Fruit fly (Drosophila melanogaster): ENCODE measurements around the gene CG5026.

The CG5026 gene

DNA sequence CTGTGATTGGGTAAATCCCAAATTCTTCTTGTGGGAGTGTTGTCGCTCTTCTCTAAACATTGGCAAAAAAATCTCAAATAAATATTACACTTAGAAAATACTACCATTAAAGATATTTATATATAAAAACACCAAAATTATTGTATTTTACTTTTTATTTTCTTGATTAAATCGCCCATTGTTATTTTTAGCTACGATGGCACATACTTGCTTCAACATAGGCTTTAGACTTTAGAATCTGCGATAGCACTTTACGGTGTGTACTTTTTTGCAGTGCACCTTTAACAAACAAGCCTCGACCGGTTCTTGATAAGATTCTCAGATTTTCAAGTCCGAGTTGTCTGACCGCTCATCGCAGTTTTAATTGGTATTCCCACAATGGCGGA, 13.7 kb upstream of the CG5026 start, which contains the start of gene GNBP3:
Gene GNBP3 (plus strand): TSS at position 374 of the 386 bp plus-strand sequence.
- TF ChIP-seq Antp (GFP tag; optimal IDR thresholded peaks at IDR 0.05) = no peak
- no peak for TF ChIP-seq eve (GFP tag; optimal IDR thresholded peaks at IDR 0.05)
- no peak; the same call in 1 of the 2 replicates for TF ChIP-seq Ravus (GFP tag; IDR thresholded peaks at IDR 0.05)
- TF ChIP-seq CG4282 (GFP tag; optimal IDR thresholded peaks at IDR 0.05) = no peak
- no peak for TF ChIP-seq tgo (GFP tag; IDR thresholded peaks at IDR 0.05)
- no peak for TF ChIP-seq CG17612 (GFP tag; IDR thresholded peaks at IDR 0.05)
- TF ChIP-seq CG9437 (GFP tag; optimal IDR thresholded peaks at IDR 0.05) = no peak
- TF ChIP-seq CG1602 (GFP tag; optimal IDR thresholded peaks at IDR 0.05) = peak; percentile 23
- TF ChIP-seq Rfx (GFP tag; IDR thresholded peaks at IDR 0.05) = peak; percentile 83
- no peak for TF ChIP-seq pnt (GFP tag; optimal IDR thresholded peaks at IDR 0.05)
- TF ChIP-seq ind (GFP tag; optimal IDR thresholded peaks at IDR 0.05) = peak; percentile 40
- TF ChIP-seq MESR4 (GFP tag; optimal IDR thresholded peaks at IDR 0.05) = no peak
- no peak for TF ChIP-seq CG3163 (GFP tag; optimal IDR thresholded peaks at IDR 0.05)
- peak; percentile 26 for TF ChIP-seq kay (GFP tag; optimal IDR thresholded peaks at IDR 0.05)
- peak; percentile 33 for TF ChIP-seq Dad (GFP tag; optimal IDR thresholded peaks at IDR 0.05)
- TF ChIP-seq CG4617 (GFP tag; optimal IDR thresholded peaks at IDR 0.05; ENCODE audit: borderline replicate concordance) = no peak
- TF ChIP-seq E2f2 (GFP tag; IDR thresholded peaks at IDR 0.05) = 0 out of 2 replicates have a peak, but pooled peaks have one; percentile 8
- peak; percentile 58 for TF ChIP-seq CG31224 (GFP tag; IDR thresholded peaks at IDR 0.05)
- TF ChIP-seq CG17328 (GFP tag; IDR thresholded peaks at IDR 0.05) = peak; percentile 47; the same call in 1 of the 2 replicates
- TF ChIP-seq trem (tag; optimal IDR thresholded peaks at IDR 0.05) = peak; percentile 26
- TF ChIP-seq Hr78 (GFP tag; optimal IDR thresholded peaks at IDR 0.05) = peak in 1 of 2 experiments; percentile 12
- TF ChIP-seq CG10565 (GFP tag; optimal IDR thresholded peaks at IDR 0.05) = peak; percentile 51
- no peak for TF ChIP-seq CG15479 (GFP tag; optimal IDR thresholded peaks at IDR 0.05)
- no peak for TF ChIP-seq C15 (GFP tag; IDR thresholded peaks at IDR 0.05)
- TF ChIP-seq cg (GFP tag; optimal IDR thresholded peaks at IDR 0.05) = no peak
- peak; percentile 2 for TF ChIP-seq az2 (GFP tag; optimal IDR thresholded peaks at IDR 0.05)
- TF ChIP-seq CG8924 (tag; optimal IDR thresholded peaks at IDR 0.05) = peak; percentile 36
- TF ChIP-seq CG16813 (GFP tag; IDR thresholded peaks at IDR 0.05; ENCODE audit: partially characterized antibody) = no peak
- peak; percentile 3 for TF ChIP-seq zen (tag; optimal IDR thresholded peaks at IDR 0.05)
- peak; percentile 53; the same call in 1 of the 2 replicates for TF ChIP-seq CG6689 (GFP tag; IDR thresholded peaks at IDR 0.05)
- TF ChIP-seq grn (GFP tag; optimal IDR thresholded peaks at IDR 0.05) = no peak
- TF ChIP-seq HmgZ (tag; optimal IDR thresholded peaks at IDR 0.05) = peak; percentile 25
- no peak for TF ChIP-seq Hey (tag; optimal IDR thresholded peaks at IDR 0.05)
- peak; percentile 41 for TF ChIP-seq Vsx1 (GFP tag; optimal IDR thresholded peaks at IDR 0.05)
- TF ChIP-seq HLH4C (GFP tag; IDR thresholded peaks at IDR 0.05; ENCODE audit: partially characterized antibody) = no peak
- TF ChIP-seq ken (GFP tag; IDR thresholded peaks at IDR 0.05) = 0 out of 3 replicates have a peak, but pooled peaks have one; percentile 15
- TF ChIP-seq pita (GFP tag; optimal IDR thresholded peaks at IDR 0.05) = no peak
- TF ChIP-seq chn (GFP tag; optimal IDR thresholded peaks at IDR 0.05) = no peak
- peak; percentile 66 for TF ChIP-seq slbo (GFP tag; IDR thresholded peaks at IDR 0.05)
- TF ChIP-seq al (GFP tag; IDR thresholded peaks at IDR 0.05) = peak; percentile 39
- TF ChIP-seq gem (tag; optimal IDR thresholded peaks at IDR 0.05) = peak; percentile 80
- no peak for TF ChIP-seq CG12219 (GFP tag; optimal IDR thresholded peaks at IDR 0.05)
- no peak for TF ChIP-seq amos (GFP tag; IDR thresholded peaks at IDR 0.05; ENCODE audit: partially characterized antibody)
- 0 out of 2 replicates have a peak, but pooled peaks have one; percentile 37 for TF ChIP-seq CG7372 (GFP tag; IDR thresholded peaks at IDR 0.05)
- no peak for TF ChIP-seq CG9876 (GFP tag; optimal IDR thresholded peaks at IDR 0.05)
- peak; percentile 48 for TF ChIP-seq Ptx1 (GFP tag; IDR thresholded peaks at IDR 0.05)
- peak; percentile 22 for TF ChIP-seq fd3F (GFP tag; optimal IDR thresholded peaks at IDR 0.05)
- TF ChIP-seq pb (GFP tag; optimal IDR thresholded peaks at IDR 0.05) = no peak
- no peak for TF ChIP-seq Dip3 (GFP tag; optimal IDR thresholded peaks at IDR 0.05)
- TF ChIP-seq CG5180 (GFP tag; optimal IDR thresholded peaks at IDR 0.05) = no peak
- TF ChIP-seq CG16779 (GFP tag; IDR thresholded peaks at IDR 0.05) = no peak
